Worm (Caenorhabditis elegans) whole organism, midembryonic: ENCODE results near the gene chil-10.
A peak's percentile ranks its signal among the peaks of the same experiment; 100 is the strongest.

Experiments
- T22C8.4 ChIP-seq: fragments of 200-800 bp; sonication (Bioruptor generic); IDR thresholded peaks from 2 replicates; pipeline ENCODE4 v1.3.6; 2022; ENCODE audit warnings: missing genetic modification characterization, missing compliant biosample characterization
- cog-1 ChIP-seq: sonication (generic microtip); optimal IDR thresholded peaks from 2 replicates; lab custom pipeline; 2016; ENCODE audit warnings: missing genetic modification characterization, missing compliant biosample characterization
- flt-1 ChIP-seq: fragments of 200-800 bp; sonication (Bioruptor generic); IDR thresholded peaks from 2 replicates; pipeline ENCODE4 v1.3.6; 2022; ENCODE audit warnings: missing genetic modification characterization, missing compliant biosample characterization
- klf-2 ChIP-seq: fragments of 200-800 bp; sonication (Bioruptor generic); conservative IDR thresholded peaks from 2 replicates; pipeline ENCODE4 v1.3.6; 2022; ENCODE audit warnings: missing genetic modification reagents, missing genetic modification characterization, missing compliant biosample characterization
- med-1 ChIP-seq: sonication (generic microtip); optimal IDR thresholded peaks from 2 replicates; lab custom pipeline; 2017; ENCODE audit warnings: missing genetic modification characterization, mild to moderate bottlenecking, missing compliant biosample characterization, antibody characterized with exemption, missing genetic modification reagents; ENCODE audit not compliant: insufficient read depth
- ref-1 ChIP-seq: fragments of 200-800 bp; sonication (Bioruptor generic); conservative IDR thresholded peaks from 2 replicates; pipeline ENCODE4 v1.3.6; 2022; ENCODE audit warnings: missing genetic modification reagents, missing genetic modification characterization, missing compliant biosample characterization
- tab-1 ChIP-seq: fragments of 200-800 bp; sonication (Bioruptor generic); IDR thresholded peaks from 2 replicates; pipeline ENCODE4 v1.3.6; 2022; ENCODE audit warnings: missing genetic modification characterization, missing compliant biosample characterization
- ztf-23 ChIP-seq: fragments of 200-800 bp; sonication (Bioruptor generic); IDR thresholded peaks from 2 replicates; pipeline ENCODE4 v1.3.6; 2022; ENCODE audit warnings: missing genetic modification reagents, missing genetic modification characterization, missing compliant biosample characterization
- ztf-29 ChIP-seq: fragments of 200-800 bp; sonication (Bioruptor generic); IDR thresholded peaks from 2 replicates; pipeline ENCODE4 v1.3.6; 2022; ENCODE audit warnings: missing genetic modification reagents, missing genetic modification characterization, missing compliant biosample characterization

The chil-10 gene

DNA sequence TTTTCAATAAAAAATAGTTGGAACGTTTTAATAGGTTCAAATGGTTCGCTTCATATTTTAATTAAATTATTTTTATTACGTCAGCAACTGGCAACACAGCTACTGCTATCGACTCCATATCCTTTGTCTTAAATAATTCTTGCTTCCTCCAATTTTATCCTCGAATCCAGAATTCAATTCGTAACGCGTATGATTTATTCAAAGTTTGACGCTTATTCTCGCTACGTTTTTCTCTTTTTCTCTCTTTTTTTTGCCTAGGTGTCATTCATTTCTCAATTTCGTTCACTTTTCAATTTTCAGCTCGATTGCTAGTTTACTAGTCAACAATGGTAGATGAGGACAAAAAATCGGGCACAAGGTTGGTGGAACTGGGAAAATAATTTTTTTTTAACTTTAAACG lies 7.2 kb upstream of the chil-10 start, which contains the start of gene arr-1:
arr-1 (plus strand) TSS at position 301 of the 400 bp plus-strand sequence.
- TF ChIP-seq klf-2 (GFP tag; lab: Robert Waterston, UW) = no peak
- no peak for TF ChIP-seq flt-1
- TF ChIP-seq ztf-23 (GFP tag; lab: Robert Waterston, UW) = no peak
- no peak for TF ChIP-seq tab-1
- TF ChIP-seq ref-1 (GFP tag; lab: Robert Waterston, UW) = no peak
- TF ChIP-seq T22C8.4 = no peak
- no peak for TF ChIP-seq cog-1
- TF ChIP-seq med-1 (GFP tag; lab: Kevin White, UChicago) = no peak
- TF ChIP-seq ztf-29 (GFP tag; lab: Robert Waterston, UW) = no peak

- TF ChIP-seq tab-1 = no peak
- TF ChIP-seq cog-1 = peak; percentile 8
Measured at ce11 chrX:952557-953083, 5.1 kb upstream of the chil-10 start.

ce11 chrX:954499-955061 lies 3.1 kb upstream of the chil-10 start, which contains the start of gene apm-3:
Gene apm-3 (plus strand): TSS chrX:954975.
- TF ChIP-seq tab-1 (0 out of 2 replicates have a peak, but pooled peaks have one; percentile 53), T22C8.4 (0 out of 2 replicates have a peak, but pooled peaks have one; percentile 17), cog-1 (peak; percentile 36), ref-1 (GFP tag; lab: Robert Waterston, UW) (no peak), klf-2 (GFP tag; lab: Robert Waterston, UW) (no peak)

DNA sequence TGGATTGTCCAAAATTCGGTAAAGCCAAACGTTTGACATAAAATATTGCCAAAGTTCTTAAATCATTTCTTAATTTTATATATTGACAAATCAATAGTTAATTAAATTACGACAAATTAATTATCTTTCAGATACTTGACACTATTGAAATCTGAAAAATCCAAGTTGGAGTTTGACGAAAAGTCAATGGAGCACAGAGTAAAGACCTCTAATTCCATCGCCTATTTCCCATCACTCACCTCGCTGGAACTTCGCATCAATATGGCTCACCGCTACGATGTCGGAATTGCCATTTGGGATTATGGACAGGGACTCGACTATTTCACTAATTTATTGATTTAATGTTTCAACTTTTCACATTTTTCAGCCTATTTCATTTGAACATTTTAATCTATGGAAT lies 2.5 kb downstream of the chil-10 start:
- no peak for TF ChIP-seq med-1 (GFP tag; lab: Kevin White, UChicago)
- TF ChIP-seq ref-1 (GFP tag; lab: Robert Waterston, UW) = no peak
- no peak for TF ChIP-seq ztf-29 (GFP tag; lab: Robert Waterston, UW)

DNA sequence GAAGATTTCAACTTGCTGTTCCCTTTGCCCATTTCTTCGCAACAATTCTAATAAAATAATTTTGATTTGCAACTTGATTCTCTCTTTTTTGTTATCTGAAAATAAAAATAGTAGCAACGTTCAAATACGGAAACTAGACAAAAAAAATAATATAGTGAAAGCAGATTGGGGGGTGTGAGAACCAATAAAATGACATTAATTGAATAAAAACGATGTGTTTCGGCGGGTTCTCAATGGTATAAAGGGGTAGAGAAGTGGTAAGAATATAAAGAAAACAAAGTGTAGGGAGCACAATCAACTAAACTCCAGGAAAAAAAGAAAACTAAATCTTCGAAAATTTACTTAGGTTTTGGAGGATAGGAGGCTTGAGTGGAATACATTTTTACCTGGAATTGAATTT lies 5.5 kb downstream of the chil-10 start, which contains the start of gene ncs-1:
ncs-1 (minus strand) TSS at position 101 of the 400 bp plus-strand sequence.
- TF ChIP-seq T22C8.4 (no peak), ztf-29 (GFP tag; lab: Robert Waterston, UW) (no peak), klf-2 (GFP tag; lab: Robert Waterston, UW) (no peak), tab-1 (no peak), flt-1 (no peak), cog-1 (no peak), ztf-23 (GFP tag; lab: Robert Waterston, UW) (no peak), med-1 (GFP tag; lab: Kevin White, UChicago) (no peak), ref-1 (GFP tag; lab: Robert Waterston, UW) (no peak)

DNA sequence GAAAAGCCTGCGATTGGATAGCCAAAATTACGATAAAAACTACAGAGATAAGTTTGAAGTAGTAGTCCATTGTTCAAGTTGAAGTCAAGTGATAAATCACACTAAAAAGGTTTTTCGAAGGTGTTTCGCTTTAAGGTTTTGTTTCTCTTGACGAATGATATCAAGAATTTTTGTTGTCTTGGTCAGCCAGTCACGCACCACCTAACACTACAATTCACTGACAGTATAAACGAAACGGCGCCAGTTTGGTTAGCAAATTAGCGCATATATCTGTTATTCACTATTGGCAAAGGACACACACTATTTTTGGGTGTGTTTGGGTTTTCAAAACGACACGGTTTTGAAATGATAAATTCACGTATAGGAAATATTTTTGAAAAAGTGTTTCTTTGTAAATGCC lies 12.4 kb downstream of the chil-10 start, which contains the start of gene C44C1.6:
C44C1.6 (minus strand) TSS at position 199 of the 400 bp plus-strand sequence.
- TF ChIP-seq ztf-29 (GFP tag; lab: Robert Waterston, UW) (no peak), cog-1 (no peak), T22C8.4 (no peak), ref-1 (GFP tag; lab: Robert Waterston, UW) (no peak), med-1 (GFP tag; lab: Kevin White, UChicago) (no peak), klf-2 (GFP tag; lab: Robert Waterston, UW) (no peak), flt-1 (no peak), tab-1 (no peak), ztf-23 (GFP tag; lab: Robert Waterston, UW) (no peak)

DNA sequence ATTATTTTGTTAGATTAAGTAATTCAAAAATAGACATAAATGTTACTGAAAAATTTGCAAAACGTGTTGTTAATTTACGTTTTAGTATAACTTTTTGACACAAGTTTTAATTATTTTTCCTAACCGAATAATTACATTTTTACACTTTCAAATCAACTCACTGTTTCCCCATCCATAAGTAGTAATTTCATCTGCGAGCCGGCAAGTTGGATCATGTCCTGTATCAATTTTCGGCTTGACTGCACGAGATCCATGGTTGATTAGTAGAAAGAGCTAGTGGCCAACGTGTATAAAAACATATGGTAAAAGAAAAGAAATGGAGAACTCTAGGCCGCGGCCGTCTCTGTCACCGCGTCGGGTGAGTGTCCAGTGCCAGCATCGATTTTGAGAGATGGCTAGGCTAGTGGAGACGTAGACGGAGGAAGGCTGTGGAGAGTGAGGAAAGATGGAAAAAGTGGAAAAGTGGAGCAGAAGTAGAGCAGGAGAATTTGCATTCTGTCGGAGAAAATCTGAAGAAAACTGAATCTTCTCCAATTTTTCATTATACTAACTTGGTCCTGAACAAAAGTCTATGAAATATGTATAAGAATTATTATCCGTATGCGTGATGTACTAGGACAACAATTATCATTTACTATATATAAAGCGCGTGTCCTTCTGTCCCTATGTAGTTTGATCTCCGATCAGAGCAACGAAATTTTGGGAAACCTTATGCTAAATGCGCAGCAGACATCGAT lies 17.0 kb downstream of the chil-10 start, which contains the start of gene vps-45:
vps-45 (minus strand) TSS at position 350 of the 737 bp plus-strand sequence.
- no peak for TF ChIP-seq ztf-23 (GFP tag; lab: Robert Waterston, UW)
- TF ChIP-seq T22C8.4 = peak; percentile 78; the same call in 1 of the 2 replicates

DNA sequence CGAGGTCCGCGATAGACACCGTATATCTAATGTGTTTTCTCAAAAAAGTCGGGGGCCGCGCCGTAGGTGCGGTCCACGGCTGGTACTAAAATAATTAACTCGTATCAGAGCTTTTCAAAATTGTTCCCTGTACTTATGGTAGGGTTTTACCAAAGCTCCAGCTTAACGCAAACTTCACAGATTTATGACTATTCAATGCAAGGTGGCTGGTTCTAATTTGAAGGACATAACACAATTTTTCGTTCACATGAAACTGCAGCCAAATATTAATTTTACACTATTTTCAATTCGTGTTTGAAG lies 17.5 kb downstream of the chil-10 start:
- TF ChIP-seq klf-2 (GFP tag; lab: Robert Waterston, UW) (no peak), flt-1 (no peak), tab-1 (no peak), ref-1 (GFP tag; lab: Robert Waterston, UW) (no peak), cog-1 (no peak), ztf-29 (GFP tag; lab: Robert Waterston, UW) (no peak), ztf-23 (GFP tag; lab: Robert Waterston, UW) (no peak), T22C8.4 (no peak), med-1 (GFP tag; lab: Kevin White, UChicago) (no peak)

DNA sequence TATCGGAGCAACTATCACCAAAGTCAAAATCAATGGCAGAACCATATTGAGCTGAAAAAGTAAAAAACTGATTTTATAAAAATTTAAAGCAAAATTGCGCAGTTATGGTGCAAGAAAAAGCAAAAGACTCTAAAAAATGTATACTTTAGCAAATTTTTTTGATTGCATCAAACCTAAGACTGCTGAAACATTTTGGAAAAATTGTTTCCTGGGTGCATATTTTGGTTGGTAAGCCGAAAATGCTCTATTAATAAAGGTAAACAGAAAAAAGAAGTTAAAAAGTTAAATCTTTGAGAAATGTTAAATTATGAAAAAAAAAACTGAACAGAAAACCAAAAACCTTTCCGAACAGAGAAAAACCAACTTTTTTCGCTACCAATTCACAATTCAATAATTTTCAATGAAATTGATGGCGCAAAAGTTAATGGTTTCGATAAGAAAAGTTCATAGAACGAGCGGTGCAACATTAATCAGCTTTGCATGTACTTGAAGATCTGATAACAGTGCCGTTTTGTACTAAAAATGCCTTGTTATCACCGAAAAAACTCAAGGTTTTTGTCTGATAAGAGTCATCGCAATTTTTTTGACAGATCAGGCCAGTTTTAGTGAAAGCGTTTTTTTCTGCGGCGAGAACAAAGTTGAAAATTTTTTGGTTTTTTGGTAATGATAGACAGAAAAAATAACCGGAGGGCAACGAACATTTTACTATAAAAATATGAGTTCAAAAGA lies 20.4 kb downstream of the chil-10 start, which contains the start of gene abhd-3.2:
abhd-3.2 (minus strand) TSS at position 51 of the 729 bp plus-strand sequence.
- TF ChIP-seq klf-2 (GFP tag; lab: Robert Waterston, UW) (no peak), ztf-23 (GFP tag; lab: Robert Waterston, UW) (no peak), ztf-29 (GFP tag; lab: Robert Waterston, UW) (no peak), flt-1 (no peak), T22C8.4 (no peak), med-1 (GFP tag; lab: Kevin White, UChicago) (no peak)
